Worm (Caenorhabditis elegans) whole organism, L4 larva: Measurements from ENCODE around the gene nfki-1.

Source experiments
- F10B5.3 ChIP-seq: sonication (generic microtip); optimal IDR thresholded peaks from 2 replicates; lab custom pipeline; 2016; ENCODE audit warnings: mild to moderate bottlenecking, missing genetic modification characterization, missing compliant biosample characterization
- Y75B8A.6 ChIP-seq: fragments of 200-800 bp; sonication (Bioruptor generic); IDR thresholded peaks from 2 replicates; pipeline ENCODE4 v1.3.6; 2022; ENCODE audit warnings: missing genetic modification reagents, missing genetic modification characterization, missing compliant biosample characterization
- ZK337.2 ChIP-seq: fragments of 200-800 bp; sonication (Bioruptor generic); IDR thresholded peaks from 2 replicates; pipeline ENCODE4 v1.3.6; 2022; ENCODE audit warnings: missing genetic modification reagents, missing genetic modification characterization, missing compliant biosample characterization
- ama-1 ChIP-seq: fragments of 150-350 bp; optimal IDR thresholded peaks from 2 replicates; lab custom pipeline; 2014; ENCODE audit warnings: inconsistent platforms, mixed read lengths
- daf-16 ChIP-seq, 3 experiments: sonication (generic microtip); optimal IDR thresholded peaks; 2 replicates each; lab custom pipeline; 2016 to 2017; ENCODE audit warnings: missing genetic modification characterization in 3 of 3, missing genetic modification reagents in 3 of 3, mild to moderate bottlenecking in 2 of 3, missing compliant biosample characterization in 2 of 3, missing biosample characterization in 1 of 3, moderate library complexity in 1 of 3
- gei-8 ChIP-seq: fragments of 200-800 bp; sonication (Bioruptor generic); optimal IDR thresholded peaks from 2 replicates; lab custom pipeline; 2018; ENCODE audit warnings: mild to moderate bottlenecking, missing genetic modification characterization, missing compliant biosample characterization
- nhr-237 ChIP-seq: sonication (generic microtip); optimal IDR thresholded peaks from 2 replicates; lab custom pipeline; 2017; ENCODE audit warnings: missing biosample characterization, missing genetic modification characterization
- skn-1 ChIP-seq: fragments of 150-350 bp; optimal IDR thresholded peaks from 2 replicates; lab custom pipeline; 2014; ENCODE audit warnings: missing biosample characterization, missing genetic modification characterization

DNA sequence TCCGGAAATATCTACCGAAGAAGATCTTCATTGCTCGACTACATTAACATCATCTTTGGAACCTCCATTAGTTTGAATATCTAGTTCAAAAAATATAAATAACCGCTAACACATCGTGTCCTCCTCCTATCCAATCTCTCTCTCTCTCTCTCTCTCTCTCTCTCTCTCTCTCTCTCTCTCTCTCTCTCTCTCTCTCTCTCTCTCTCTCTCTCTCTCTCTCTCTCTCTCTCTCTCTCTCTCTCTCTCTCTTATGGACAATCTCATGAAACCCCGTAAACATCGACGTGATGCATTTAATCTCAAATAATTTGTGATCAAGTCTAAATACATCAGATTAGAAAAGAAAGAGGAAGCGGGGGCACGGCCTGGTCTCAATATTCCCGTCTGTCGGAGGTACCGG is 27.2 kb downstream of the nfki-1 start:
- TF ChIP-seq ama-1 (lab: Kevin White, UChicago) (no peak), nhr-237 (tag; lab: Kevin White, UChicago) (no peak), ZK337.2 (GFP tag; lab: Robert Waterston, UW) (no peak), daf-16 (GFP tag; optimal IDR thresholded peaks at IDR 0.05; lab: Kevin White, UChicago) (no peak), daf-16 (tag; optimal IDR thresholded peaks at IDR 0.05; lab: Kevin White, UChicago) (no peak), skn-1 (tag; lab: Kevin White, UChicago) (no peak), Y75B8A.6 (GFP tag; lab: Robert Waterston, UW) (no peak), gei-8 (GFP tag; lab: Kevin White, UChicago) (no peak), F10B5.3 (tag; lab: Kevin White, UChicago) (no peak)
